Worm (Caenorhabditis elegans) whole organism, L2 larva: Measurements from ENCODE around the gene R02D5.3.
A peak's percentile ranks its signal among the peaks of the same experiment; 100 is the strongest.

ENCODE experiments used
- ZK546.5 ChIP-seq: sonication (generic microtip); optimal IDR thresholded peaks from 2 replicates; lab custom pipeline; 2017; ENCODE audit warnings: missing biosample characterization, missing genetic modification characterization
- alr-1 ChIP-seq: fragments of 150-350 bp; optimal IDR thresholded peaks from 2 replicates; lab custom pipeline; 2014; ENCODE audit warnings: missing biosample characterization, missing genetic modification characterization
- blmp-1 ChIP-seq: sonication (generic microtip); optimal IDR thresholded peaks from 2 replicates; lab custom pipeline; 2017; ENCODE audit warnings: missing genetic modification characterization, mild to moderate bottlenecking, missing compliant biosample characterization, antibody characterized with exemption, moderate library complexity; ENCODE audit not compliant: insufficient read depth
- fos-1 ChIP-seq: fragments of 150-350 bp; optimal IDR thresholded peaks from 2 replicates; lab custom pipeline; 2014; ENCODE audit warnings: missing biosample characterization, missing genetic modification characterization
- mdl-1 ChIP-seq, 2 experiments: fragments of 150-350 bp in 1 of 2; sonication (generic microtip) in 1 of 2; optimal IDR thresholded peaks; 2 replicates each; lab custom pipeline; 2017; ENCODE audit warnings: missing biosample characterization in 2 of 2, missing genetic modification characterization in 2 of 2
- nhr-11 ChIP-seq: fragments of 150-350 bp; optimal IDR thresholded peaks from 2 replicates; lab custom pipeline; 2014; ENCODE audit warnings: missing biosample characterization, missing genetic modification characterization
- nhr-23 ChIP-seq: fragments of 150-350 bp; optimal IDR thresholded peaks from 2 replicates; lab custom pipeline; 2014; ENCODE audit warnings: missing biosample characterization, missing genetic modification reagents, missing genetic modification characterization
- nhr-25 ChIP-seq: fragments of 150-350 bp; sonication (generic microtip); optimal IDR thresholded peaks from 3 replicates; lab custom pipeline; 2014; ENCODE audit warnings: missing biosample characterization, missing genetic modification characterization
- nhr-77 ChIP-seq: fragments of 150-350 bp; optimal IDR thresholded peaks from 2 replicates; lab custom pipeline; 2014; ENCODE audit warnings: missing biosample characterization, missing genetic modification characterization
- unc-55 ChIP-seq: fragments of 150-350 bp; sonication (generic microtip); optimal IDR thresholded peaks from 3 replicates; lab custom pipeline; 2014; ENCODE audit warnings: missing biosample characterization, missing genetic modification reagents, missing genetic modification characterization
- ztf-4 ChIP-seq: fragments of 150-350 bp; optimal IDR thresholded peaks from 2 replicates; lab custom pipeline; 2014; ENCODE audit warnings: missing biosample characterization, missing genetic modification characterization

ce11 chrV:14504774-14505173 lies 21.8 kb downstream of the R02D5.3 start:
- TF ChIP-seq nhr-23 (tag; lab: Kevin White, UChicago) (no peak), unc-55 (GFP tag; lab: Kevin White, UChicago) (no peak), nhr-25 (no peak), ztf-4 (no peak), alr-1 (no peak), fos-1 (tag; lab: Kevin White, UChicago) (peak; percentile 68), blmp-1 (no peak), nhr-11 (tag; lab: Kevin White, UChicago) (no peak), nhr-77 (tag; lab: Kevin White, UChicago) (no peak), ZK546.5 (tag; lab: Kevin White, UChicago) (no peak), mdl-1 (tag; optimal IDR thresholded peaks at IDR 0.05; lab: Kevin White, UChicago) (no peak)
